Fruit fly (Drosophila melanogaster): Measurements from ENCODE around the gene Tnpo-SR.

Gene Tnpo-SR

dm6 chr2L:2752460-2753411, 7.0 kb upstream of the Tnpo-SR start, which contains the start of gene Pgk:
Gene Pgk (minus strand): TSS chr2L:2753068.
- TF ChIP-seq psq (optimal IDR thresholded peaks at IDR 0.05) (peak; percentile 84), Dll (optimal IDR thresholded peaks at IDR 0.05) (peak; percentile 100), pan (optimal IDR thresholded peaks at IDR 0.05) (no peak)

dm6 chr2L:2753789-2754436, 5.8 kb upstream of the Tnpo-SR start:
- TF ChIP-seq EcR (GFP tag; optimal IDR thresholded peaks at IDR 0.05) = peak in 1 of 2 experiments; percentile 67
- TF ChIP-seq Dll (optimal IDR thresholded peaks at IDR 0.05) = no peak
- TF ChIP-seq CG8478 (optimal IDR thresholded peaks at IDR 0.05) = no peak
- no peak for TF ChIP-seq usp (GFP tag; optimal IDR thresholded peaks at IDR 0.05)
- TF ChIP-seq psq (optimal IDR thresholded peaks at IDR 0.05) = no peak
- TF ChIP-seq pan (optimal IDR thresholded peaks at IDR 0.05) = no peak

dm6 chr2L:2754437-2755322, 5.0 kb upstream of the Tnpo-SR start:
- TF ChIP-seq usp (GFP tag; optimal IDR thresholded peaks at IDR 0.05) (no peak), EcR (GFP tag; optimal IDR thresholded peaks at IDR 0.05) (no peak), pan (optimal IDR thresholded peaks at IDR 0.05) (no peak), Dll (optimal IDR thresholded peaks at IDR 0.05) (no peak), CG8478 (optimal IDR thresholded peaks at IDR 0.05) (no peak), psq (optimal IDR thresholded peaks at IDR 0.05) (no peak)

- peak; percentile 97 for TF ChIP-seq Dll (optimal IDR thresholded peaks at IDR 0.05)
- no peak for TF ChIP-seq CG8478 (optimal IDR thresholded peaks at IDR 0.05)
Observed at dm6 chr2L:2755323-2755695, 4.4 kb upstream of the Tnpo-SR start.

dm6 chr2L:2757930-2758556, 1.7 kb upstream of the Tnpo-SR start:
- TF ChIP-seq EcR (GFP tag; optimal IDR thresholded peaks at IDR 0.05) (no peak), CG8478 (optimal IDR thresholded peaks at IDR 0.05) (no peak), Dll (optimal IDR thresholded peaks at IDR 0.05) (no peak), pan (optimal IDR thresholded peaks at IDR 0.05) (no peak), psq (optimal IDR thresholded peaks at IDR 0.05) (no peak), usp (GFP tag; optimal IDR thresholded peaks at IDR 0.05) (no peak)

- no peak for TF ChIP-seq psq (optimal IDR thresholded peaks at IDR 0.05)
- no peak for TF ChIP-seq Dll (optimal IDR thresholded peaks at IDR 0.05)
- no peak for TF ChIP-seq CG8478 (optimal IDR thresholded peaks at IDR 0.05)
- TF ChIP-seq usp (GFP tag; optimal IDR thresholded peaks at IDR 0.05) = no peak
- no peak for TF ChIP-seq pan (optimal IDR thresholded peaks at IDR 0.05)
- no peak for TF ChIP-seq EcR (GFP tag; optimal IDR thresholded peaks at IDR 0.05)
Observed at dm6 chr2L:2760288-2760687, 564 bp downstream of the Tnpo-SR start.

- TF ChIP-seq EcR (GFP tag; optimal IDR thresholded peaks at IDR 0.05) = no peak
- no peak for TF ChIP-seq CG8478 (optimal IDR thresholded peaks at IDR 0.05)
- TF ChIP-seq Dll (optimal IDR thresholded peaks at IDR 0.05) = no peak
- TF ChIP-seq usp (GFP tag; optimal IDR thresholded peaks at IDR 0.05) = no peak
- TF ChIP-seq psq (optimal IDR thresholded peaks at IDR 0.05) = no peak
Observed at dm6 chr2L:2765659-2766373, 6.1 kb downstream of the Tnpo-SR start, which contains the start of the genes Snx21 and aph-1. Gene Snx21 (minus strand): TSS chr2L:2765665. Gene aph-1 (plus strand): TSS chr2L:2766233.

dm6 chr2L:2767627-2768026, 7.9 kb downstream of the Tnpo-SR start, which contains the start of the genes Taf10b and Taf10:
Gene Taf10b (minus strand): TSS chr2L:2767845.
Gene Taf10 (plus strand): TSS chr2L:2767890.
- TF ChIP-seq psq (optimal IDR thresholded peaks at IDR 0.05) (no peak), pan (optimal IDR thresholded peaks at IDR 0.05) (no peak), Dll (optimal IDR thresholded peaks at IDR 0.05) (no peak), EcR (GFP tag; optimal IDR thresholded peaks at IDR 0.05) (no peak), usp (GFP tag; optimal IDR thresholded peaks at IDR 0.05) (no peak), CG8478 (optimal IDR thresholded peaks at IDR 0.05) (no peak)

dm6 chr2L:2769476-2770185, 9.9 kb downstream of the Tnpo-SR start, which contains the start of the genes colt and HINT1:
Gene colt (minus strand): TSS chr2L:2770069.
Gene HINT1 (plus strand): TSS chr2L:2770135.
- TF ChIP-seq usp (GFP tag; optimal IDR thresholded peaks at IDR 0.05) = no peak
- no peak for TF ChIP-seq CG8478 (optimal IDR thresholded peaks at IDR 0.05)
- no peak for TF ChIP-seq Dll (optimal IDR thresholded peaks at IDR 0.05)
- no peak for TF ChIP-seq psq (optimal IDR thresholded peaks at IDR 0.05)
- no peak for TF ChIP-seq EcR (GFP tag; optimal IDR thresholded peaks at IDR 0.05)
- no peak for TF ChIP-seq pan (optimal IDR thresholded peaks at IDR 0.05)

dm6 chr2L:2771676-2772075, 12.0 kb downstream of the Tnpo-SR start, which contains the start of gene CG15399:
Gene CG15399 (minus strand): TSS chr2L:2771776.
- TF ChIP-seq CG8478 (optimal IDR thresholded peaks at IDR 0.05) (no peak), Dll (optimal IDR thresholded peaks at IDR 0.05) (no peak), usp (GFP tag; optimal IDR thresholded peaks at IDR 0.05) (no peak)

Data from whole organism.